Fruit fly (Drosophila melanogaster) whole organism, embryonic: Measurements from ENCODE around the gene MESR3.

ENCODE experiments used
- CG10209 ChIP-seq: fragments of 200-800 bp; sonication (Bioruptor generic); optimal IDR thresholded peaks from 3 replicates; lab custom pipeline; 2017; ENCODE audit warnings: missing biosample characterization, mild to moderate bottlenecking, missing genetic modification characterization, missing genetic modification reagents
- CG10366 ChIP-seq: fragments of 200-800 bp; sonication (Bioruptor generic); IDR thresholded peaks from 2 replicates; pipeline ENCODE4 v1.3.6; 2022; ENCODE audit warnings: missing biosample characterization, missing genetic modification characterization
- CG10565 ChIP-seq: fragments of 200-800 bp; sonication (Bioruptor generic); optimal IDR thresholded peaks from 3 replicates; lab custom pipeline; 2016; ENCODE audit warnings: missing biosample characterization, mild to moderate bottlenecking, missing genetic modification characterization
- CG10654 ChIP-seq: fragments of 200-800 bp; sonication (Bioruptor generic); optimal IDR thresholded peaks from 2 replicates; lab custom pipeline; 2016; ENCODE audit warnings: missing biosample characterization, missing genetic modification characterization
- CG13287 ChIP-seq: fragments of 200-800 bp; sonication (Bioruptor generic); IDR thresholded peaks from 2 replicates; pipeline ENCODE4 v1.3.6; 2022; ENCODE audit warnings: missing biosample characterization, missing genetic modification characterization; ENCODE audit not compliant: partially characterized antibody
- CG14014 ChIP-seq: fragments of 200-800 bp; sonication (Bioruptor generic); IDR thresholded peaks from 2 replicates; pipeline ENCODE4 v1.3.6; 2022; ENCODE audit warnings: missing biosample characterization, missing genetic modification characterization
- CG15011 ChIP-seq: fragments of 200-800 bp; sonication (Bioruptor generic); optimal IDR thresholded peaks from 3 replicates; lab custom pipeline; 2018; ENCODE audit warnings: missing biosample characterization, mild to moderate bottlenecking, missing genetic modification characterization
- CG15269 ChIP-seq: fragments of 200-800 bp; sonication (Bioruptor generic); optimal IDR thresholded peaks from 2 replicates; lab custom pipeline; 2018; ENCODE audit warnings: missing biosample characterization, mild to moderate bottlenecking, missing genetic modification characterization, moderate library complexity
- CG17361 ChIP-seq: fragments of 200-800 bp; sonication (Bioruptor generic); IDR thresholded peaks from 3 replicates; pipeline ENCODE4 v1.3.6; 2022; ENCODE audit warnings: missing biosample characterization, missing genetic modification characterization
- CG18262 ChIP-seq: fragments of 200-800 bp; optimal IDR thresholded peaks from 3 replicates; lab custom pipeline; 2019; ENCODE audit warnings: missing biosample characterization, mild to moderate bottlenecking, missing genetic modification characterization, moderate library complexity
- CG2120 ChIP-seq: fragments of 200-800 bp; sonication (Bioruptor generic); optimal IDR thresholded peaks from 3 replicates; lab custom pipeline; 2016; ENCODE audit warnings: missing biosample characterization, missing genetic modification characterization
- CG2712 ChIP-seq: fragments of 200-800 bp; optimal IDR thresholded peaks from 3 replicates; lab custom pipeline; 2019; ENCODE audit warnings: missing biosample characterization, mild to moderate bottlenecking, missing genetic modification characterization, moderate library complexity
- CG30403 ChIP-seq: fragments of 200-800 bp; sonication (Bioruptor generic); optimal IDR thresholded peaks from 3 replicates; lab custom pipeline; 2016; ENCODE audit warnings: missing biosample characterization, missing genetic modification characterization
- CG33557 ChIP-seq: fragments of 200-800 bp; sonication (Bioruptor generic); optimal IDR thresholded peaks from 2 replicates; lab custom pipeline; 2019; ENCODE audit warnings: missing biosample characterization, mild to moderate bottlenecking, missing genetic modification characterization, moderate library complexity
- CG4360 ChIP-seq: fragments of 200-800 bp; sonication (Bioruptor generic); IDR thresholded peaks from 2 replicates; pipeline ENCODE4 v1.3.6; 2022; ENCODE audit warnings: missing biosample characterization, missing genetic modification characterization
- CG4854 ChIP-seq: fragments of 200-800 bp; sonication (Bioruptor generic); optimal IDR thresholded peaks from 2 replicates; lab custom pipeline; 2016; ENCODE audit warnings: missing biosample characterization, missing genetic modification characterization, inconsistent platforms
- CG6683 ChIP-seq: fragments of 200-800 bp; sonication (Bioruptor generic); optimal IDR thresholded peaks from 2 replicates; lab custom pipeline; 2017; ENCODE audit warnings: missing biosample characterization, mild to moderate bottlenecking, missing genetic modification characterization, missing genetic modification reagents
- CG8290 ChIP-seq, 3 experiments: fragments of 200-800 bp; sonication (Bioruptor generic); optimal IDR thresholded peaks; 2 replicates each; lab custom pipeline; 2016 to 2019; ENCODE audit warnings: missing biosample characterization in 3 of 3, missing genetic modification characterization in 3 of 3, mild to moderate bottlenecking in 2 of 3, moderate library complexity in 1 of 3
- CG8388 ChIP-seq: fragments of 200-800 bp; sonication (Bioruptor generic); optimal IDR thresholded peaks from 2 replicates; lab custom pipeline; 2019; ENCODE audit warnings: missing biosample characterization, mild to moderate bottlenecking, missing genetic modification characterization, moderate library complexity
- CG9727 ChIP-seq: fragments of 200-800 bp; sonication (Bioruptor generic); optimal IDR thresholded peaks from 3 replicates; lab custom pipeline; 2017; ENCODE audit warnings: missing biosample characterization, mild to moderate bottlenecking, missing genetic modification characterization
- CG9876 ChIP-seq: fragments of 200-800 bp; sonication (Bioruptor generic); optimal IDR thresholded peaks from 2 replicates; lab custom pipeline; 2016; ENCODE audit warnings: missing biosample characterization, missing genetic modification characterization
- CHES-1-like ChIP-seq: fragments of 200-800 bp; sonication (Bioruptor generic); optimal IDR thresholded peaks from 2 replicates; lab custom pipeline; 2016; ENCODE audit warnings: missing biosample characterization, missing genetic modification characterization
- Deaf1 ChIP-seq: fragments of 200-800 bp; optimal IDR thresholded peaks from 3 replicates; lab custom pipeline; 2019; ENCODE audit warnings: missing biosample characterization, mild to moderate bottlenecking, missing genetic modification characterization, moderate library complexity
- Dip3 ChIP-seq: fragments of 200-800 bp; sonication (Bioruptor generic); optimal IDR thresholded peaks from 3 replicates; lab custom pipeline; 2016; ENCODE audit warnings: missing biosample characterization, missing genetic modification characterization
- Gug ChIP-seq: fragments of 200-800 bp; sonication (Bioruptor generic); IDR thresholded peaks from 4 replicates; pipeline ENCODE4 v1.3.6; 2022; ENCODE audit warnings: missing biosample characterization, missing genetic modification characterization
- HLH4C ChIP-seq: fragments of 200-800 bp; sonication (Bioruptor generic); IDR thresholded peaks from 3 replicates; pipeline ENCODE4 v1.3.6; 2022; ENCODE audit warnings: missing biosample characterization, missing genetic modification characterization; ENCODE audit not compliant: partially characterized antibody
- Myb ChIP-seq: fragments of 200-800 bp; sonication (Bioruptor generic); optimal IDR thresholded peaks from 2 replicates; lab custom pipeline; 2016; ENCODE audit warnings: missing biosample characterization, missing genetic modification characterization
- Neu2 ChIP-seq: fragments of 200-800 bp; sonication (Bioruptor generic); optimal IDR thresholded peaks from 3 replicates; lab custom pipeline; 2016; ENCODE audit warnings: missing biosample characterization, missing genetic modification characterization, borderline replicate concordance
- Nf-YA ChIP-seq: fragments of 200-800 bp; sonication (Bioruptor generic); IDR thresholded peaks from 2 replicates; pipeline ENCODE4 v1.3.6; 2022; ENCODE audit warnings: missing biosample characterization, missing genetic modification characterization
- Oli ChIP-seq: fragments of 200-800 bp; sonication (Bioruptor generic); optimal IDR thresholded peaks from 2 replicates; lab custom pipeline; 2018; ENCODE audit warnings: missing biosample characterization, mild to moderate bottlenecking, missing genetic modification characterization, moderate library complexity
- Optix ChIP-seq: fragments of 200-800 bp; sonication (Bioruptor generic); IDR thresholded peaks from 3 replicates; pipeline ENCODE4 v1.3.6; 2022; ENCODE audit warnings: missing biosample characterization, missing genetic modification characterization
- Six4 ChIP-seq: fragments of 200-800 bp; sonication (Bioruptor generic); optimal IDR thresholded peaks from 2 replicates; lab custom pipeline; 2016; ENCODE audit warnings: missing biosample characterization, missing genetic modification characterization
- Trl ChIP-seq, 3 experiments: fragments of >200 bp in 2 of 3; fragments of 200-800 bp in 1 of 3; sonication (Bioruptor generic) in 1 of 3; optimal IDR thresholded peaks; 2 replicates in 1 of 3; 3 replicates in 2 of 3; lab custom pipeline; 2016 to 2017; ENCODE audit warnings: missing biosample characterization in 1 of 3, missing genetic modification characterization in 1 of 3
- Xrp1 ChIP-seq: fragments of 200-800 bp; sonication (Bioruptor generic); IDR thresholded peaks from 2 replicates; pipeline ENCODE4 v1.3.6; 2022; ENCODE audit warnings: missing biosample characterization, missing genetic modification characterization
- bigmax ChIP-seq: fragments of 200-800 bp; sonication (Bioruptor generic); optimal IDR thresholded peaks from 2 replicates; lab custom pipeline; 2018; ENCODE audit warnings: missing biosample characterization, mild to moderate bottlenecking, missing genetic modification characterization
- dan ChIP-seq: fragments of 200-800 bp; sonication (Bioruptor generic); IDR thresholded peaks from 2 replicates; pipeline ENCODE4 v1.3.6; 2022; ENCODE audit warnings: missing biosample characterization, missing genetic modification characterization
- dmrt99B ChIP-seq: fragments of 200-800 bp; sonication (Bioruptor generic); optimal IDR thresholded peaks from 2 replicates; lab custom pipeline; 2018; ENCODE audit warnings: missing biosample characterization, mild to moderate bottlenecking, missing genetic modification characterization, moderate library complexity
- en ChIP-seq: fragments of 200-800 bp; sonication (Bioruptor generic); optimal IDR thresholded peaks from 2 replicates; lab custom pipeline; 2016; ENCODE audit warnings: missing biosample characterization, missing genetic modification characterization
- fu2 ChIP-seq: fragments of 200-800 bp; sonication (Bioruptor generic); optimal IDR thresholded peaks from 2 replicates; lab custom pipeline; 2016; ENCODE audit warnings: missing biosample characterization, missing genetic modification characterization
- gsb ChIP-seq: fragments of 200-800 bp; sonication (Bioruptor generic); IDR thresholded peaks from 2 replicates; pipeline ENCODE4 v1.3.6; 2022; ENCODE audit warnings: missing biosample characterization, missing genetic modification characterization
- ind ChIP-seq: fragments of 200-800 bp; sonication (Bioruptor generic); optimal IDR thresholded peaks from 3 replicates; lab custom pipeline; 2016; ENCODE audit warnings: missing biosample characterization, missing genetic modification characterization
- inv ChIP-seq: fragments of 200-800 bp; sonication (Bioruptor generic); IDR thresholded peaks from 2 replicates; pipeline ENCODE4 v1.3.6; 2022; ENCODE audit warnings: missing biosample characterization, missing genetic modification characterization; ENCODE audit not compliant: partially characterized antibody
- kah ChIP-seq: fragments of 200-800 bp; sonication (Bioruptor generic); optimal IDR thresholded peaks from 2 replicates; lab custom pipeline; 2018; ENCODE audit warnings: missing biosample characterization, mild to moderate bottlenecking, missing genetic modification characterization
- kni ChIP-seq: fragments of 200-800 bp; sonication (Bioruptor generic); optimal IDR thresholded peaks from 3 replicates; lab custom pipeline; 2017; ENCODE audit warnings: mild to moderate bottlenecking, missing biosample characterization, missing genetic modification reagents, missing genetic modification characterization
- odd ChIP-seq: fragments of 200-800 bp; sonication (Bioruptor generic); optimal IDR thresholded peaks from 2 replicates; lab custom pipeline; 2017; ENCODE audit warnings: missing biosample characterization, mild to moderate bottlenecking, missing genetic modification characterization
- org-1 ChIP-seq: fragments of 200-800 bp; sonication (Bioruptor generic); optimal IDR thresholded peaks from 2 replicates; lab custom pipeline; 2017; ENCODE audit warnings: missing biosample characterization, missing genetic modification characterization
- psq ChIP-seq: fragments of 200-800 bp; sonication (Bioruptor generic); optimal IDR thresholded peaks from 2 replicates; lab custom pipeline; 2017; ENCODE audit warnings: missing biosample characterization, missing genetic modification characterization
- sens-2 ChIP-seq: fragments of 200-800 bp; sonication (Bioruptor generic); IDR thresholded peaks from 2 replicates; pipeline ENCODE4 v1.3.6; 2022; ENCODE audit warnings: missing biosample characterization, missing genetic modification characterization
- twi ChIP-seq: fragments of 200-800 bp; optimal IDR thresholded peaks from 2 replicates; lab custom pipeline; 2019; ENCODE audit warnings: missing biosample characterization, mild to moderate bottlenecking, missing genetic modification characterization, moderate library complexity
- wek ChIP-seq: fragments of 200-800 bp; sonication (Bioruptor generic); optimal IDR thresholded peaks from 3 replicates; lab custom pipeline; 2018; ENCODE audit warnings: missing biosample characterization, mild to moderate bottlenecking, missing genetic modification characterization, moderate library complexity
- wor ChIP-seq: fragments of 200-800 bp; sonication (Bioruptor generic); IDR thresholded peaks from 2 replicates; pipeline ENCODE4 v1.3.6; 2022; ENCODE audit warnings: missing biosample characterization, missing genetic modification characterization

Gene MESR3

DNA sequence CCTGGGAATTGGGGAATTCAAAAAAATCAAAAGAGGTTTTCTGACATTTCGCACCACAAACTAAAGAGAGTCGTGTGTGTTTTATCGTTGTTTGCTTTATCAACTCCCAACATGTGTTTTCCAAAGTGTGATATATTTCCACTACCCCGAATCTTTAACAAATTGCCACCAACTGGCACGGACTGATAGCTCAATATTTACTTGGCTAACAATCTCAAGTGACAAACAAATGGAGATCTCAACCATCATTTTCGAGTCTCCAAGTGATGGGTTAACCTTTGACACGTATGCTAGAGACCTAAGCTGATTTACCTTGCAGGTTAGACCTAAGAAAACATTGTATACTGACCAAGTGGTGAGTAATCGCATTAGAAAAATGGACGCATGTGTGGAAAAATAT is 8.4 kb downstream of the MESR3 start (continued):
- TF ChIP-seq inv (no peak), CG13287 (GFP tag; lab: Robert Waterston, UW) (no peak), Myb (GFP tag; lab: Kevin White, UChicago) (no peak), CG2712 (tag; lab: Kevin White, UChicago) (peak; percentile 15), wor (GFP tag; lab: Robert Waterston, UW) (no peak), Dip3 (GFP tag; lab: Kevin White, UChicago) (no peak), CG9727 (peak; percentile 35), ind (GFP tag; lab: Kevin White, UChicago) (no peak), CG10654 (GFP tag; lab: Kevin White, UChicago) (no peak), wek (peak; percentile 50), CG4854 (GFP tag; lab: Kevin White, UChicago) (no peak), kni (GFP tag; lab: Kevin White, UChicago) (peak; percentile 19), CG30403 (GFP tag; lab: Kevin White, UChicago) (no peak), CG8388 (no peak), fu2 (GFP tag; lab: Kevin White, UChicago) (no peak), Six4 (no peak), CG15011 (GFP tag; lab: Kevin White, UChicago) (no peak), odd (GFP tag; lab: Kevin White, UChicago) (peak; percentile 44), CG18262 (tag; lab: Kevin White, UChicago) (peak; percentile 12), CHES-1-like (GFP tag; lab: Kevin White, UChicago) (no peak), kah (no peak), CG15269 (tag; lab: Kevin White, UChicago) (no peak), CG10366 (no peak), dan (GFP tag; lab: Robert Waterston, UW) (no peak), Trl (optimal IDR thresholded peaks at IDR 0.05; lab: Kevin White, UChicago) (no peak), Trl (GFP tag; optimal IDR thresholded peaks at IDR 0.05; lab: Kevin White, UChicago) (no peak), psq (GFP tag; lab: Kevin White, UChicago) (no peak), CG17361 (no peak), CG4360 (GFP tag; lab: Robert Waterston, UW) (no peak), Deaf1 (no peak), HLH4C (GFP tag; lab: Robert Waterston, UW) (no peak), bigmax (no peak), Gug (GFP tag; lab: Robert Waterston, UW) (no peak), Oli (tag; lab: Kevin White, UChicago) (no peak), Nf-YA (GFP tag; lab: Robert Waterston, UW) (no peak), CG33557 (peak; percentile 48), Neu2 (GFP tag; lab: Kevin White, UChicago) (peak; percentile 6), dmrt99B (tag; lab: Kevin White, UChicago) (peak; percentile 20), org-1 (peak; percentile 40), CG10209 (GFP tag; lab: Kevin White, UChicago) (peak; percentile 27), Xrp1 (peak; percentile 16; the same call in 1 of the 2 replicates), CG10565 (GFP tag; lab: Kevin White, UChicago) (no peak), CG9876 (no peak), CG2120 (GFP tag; lab: Kevin White, UChicago) (no peak), CG8290 (GFP tag; optimal IDR thresholded peaks at IDR 0.05; lab: Kevin White, UChicago) (no peak), CG8290 (tag; optimal IDR thresholded peaks at IDR 0.05; lab: Kevin White, UChicago) (peak; percentile 30 to 65), twi (tag; lab: Kevin White, UChicago) (peak; percentile 82), sens-2 (GFP tag; lab: Robert Waterston, UW) (peak; percentile 8; the same call in 1 of the 2 replicates), en (no peak), Optix (no peak), CG14014 (GFP tag; lab: Robert Waterston, UW) (peak; percentile 33; the same call in 1 of the 2 replicates), CG6683 (GFP tag; lab: Kevin White, UChicago) (no peak), gsb (GFP tag; lab: Robert Waterston, UW) (no peak)
